Fruit fly (Drosophila melanogaster) Kc167 (cell line): ENCODE results near the gene Myo31DF.

ENCODE experiments used
- h ChIP-seq: fragments of >200 bp; optimal IDR thresholded peaks from 3 replicates; lab custom pipeline; 2018; ENCODE audit warnings: missing external identifiers
- insv ChIP-seq: fragments of >200 bp; optimal IDR thresholded peaks from 3 replicates; lab custom pipeline; 2018; ENCODE audit warnings: missing external identifiers
- psq ChIP-seq: fragments of >200 bp; optimal IDR thresholded peaks from 2 replicates; lab custom pipeline; 2017; ENCODE audit warnings: missing external identifiers
- ttk ChIP-seq: sonication (Bioruptor generic); optimal IDR thresholded peaks from 2 replicates; lab custom pipeline; 2017; ENCODE audit warnings: missing external identifiers

- TF ChIP-seq ttk (lab: Kevin White, UChicago): no peak
- TF ChIP-seq insv (lab: Kevin White, UChicago): no peak
- no peak for TF ChIP-seq h (lab: Kevin White, UChicago)
- no peak for TF ChIP-seq psq (lab: Kevin White, UChicago)
Measured at dm6 chr2L:10499608-10500007, 7.0 kb downstream of the Myo31DF start.
